Fruit fly (Drosophila melanogaster) whole organism, embryonic: ENCODE data around the gene Spn88Ea.
A peak's percentile ranks its signal among the peaks of the same experiment; 100 is the strongest.

Experiments
- B-H2 ChIP-seq: fragments of 200-800 bp; sonication (Bioruptor generic); optimal IDR thresholded peaks from 2 replicates; lab custom pipeline; 2018; ENCODE audit warnings: missing biosample characterization, mild to moderate bottlenecking, missing genetic modification characterization
- Bdp1 ChIP-seq: fragments of 200-800 bp; sonication (Bioruptor generic); optimal IDR thresholded peaks from 3 replicates; lab custom pipeline; 2016; ENCODE audit warnings: missing biosample characterization, missing genetic modification characterization
- CG10209 ChIP-seq: fragments of 200-800 bp; sonication (Bioruptor generic); optimal IDR thresholded peaks from 3 replicates; lab custom pipeline; 2017; ENCODE audit warnings: missing biosample characterization, mild to moderate bottlenecking, missing genetic modification characterization, missing genetic modification reagents
- CG10366 ChIP-seq: fragments of 200-800 bp; sonication (Bioruptor generic); IDR thresholded peaks from 2 replicates; pipeline ENCODE4 v1.3.6; 2022; ENCODE audit warnings: missing biosample characterization, missing genetic modification characterization
- CG11456 ChIP-seq: fragments of 200-800 bp; sonication (Bioruptor generic); IDR thresholded peaks from 3 replicates; pipeline ENCODE4 v1.3.6; 2022; ENCODE audit warnings: missing biosample characterization, missing genetic modification characterization
- CG12071 ChIP-seq: fragments of 200-800 bp; sonication (Bioruptor generic); optimal IDR thresholded peaks from 3 replicates; lab custom pipeline; 2018; ENCODE audit warnings: missing biosample characterization, mild to moderate bottlenecking, missing genetic modification characterization
- CG12391 ChIP-seq: fragments of 200-800 bp; sonication (Bioruptor generic); optimal IDR thresholded peaks from 3 replicates; lab custom pipeline; 2018; ENCODE audit warnings: missing biosample characterization, mild to moderate bottlenecking, missing genetic modification characterization, moderate library complexity
- CG13296 ChIP-seq: fragments of 200-800 bp; sonication (Bioruptor generic); optimal IDR thresholded peaks from 3 replicates; lab custom pipeline; 2018; ENCODE audit warnings: missing biosample characterization, mild to moderate bottlenecking, missing genetic modification characterization
- CG14667 ChIP-seq: fragments of 200-800 bp; sonication (Bioruptor generic); IDR thresholded peaks from 2 replicates; pipeline ENCODE4 v1.3.6; 2022; ENCODE audit warnings: missing biosample characterization, missing genetic modification characterization
- CG17385 ChIP-seq: fragments of 200-800 bp; sonication (Bioruptor generic); optimal IDR thresholded peaks from 3 replicates; lab custom pipeline; 2018; ENCODE audit warnings: missing biosample characterization, mild to moderate bottlenecking, missing genetic modification characterization
- CG17612 ChIP-seq: fragments of 200-800 bp; sonication (Bioruptor generic); IDR thresholded peaks from 2 replicates; pipeline ENCODE4 v1.3.6; 2022; ENCODE audit warnings: missing biosample characterization, missing genetic modification characterization
- CG2889 ChIP-seq: fragments of 200-800 bp; sonication (Bioruptor generic); IDR thresholded peaks from 3 replicates; pipeline ENCODE4 v1.3.6; 2022; ENCODE audit warnings: missing biosample characterization, missing genetic modification characterization
- CG4404 ChIP-seq: fragments of 200-800 bp; sonication (Bioruptor generic); IDR thresholded peaks from 2 replicates; pipeline ENCODE4 v1.3.6; 2022; ENCODE audit warnings: missing biosample characterization, missing genetic modification characterization
- CG6854 ChIP-seq: fragments of 200-800 bp; sonication (Bioruptor generic); optimal IDR thresholded peaks from 3 replicates; lab custom pipeline; 2017; ENCODE audit warnings: missing biosample characterization, mild to moderate bottlenecking, missing genetic modification characterization
- CG7745 ChIP-seq: fragments of 200-800 bp; sonication (Bioruptor generic); optimal IDR thresholded peaks from 2 replicates; lab custom pipeline; 2018; ENCODE audit warnings: missing biosample characterization, mild to moderate bottlenecking, missing genetic modification characterization, moderate library complexity
- CG8089 ChIP-seq: fragments of 200-800 bp; sonication (Bioruptor generic); optimal IDR thresholded peaks from 3 replicates; lab custom pipeline; 2016; ENCODE audit warnings: missing biosample characterization, missing genetic modification characterization
- CG8765 ChIP-seq: fragments of 200-800 bp; sonication (Bioruptor generic); IDR thresholded peaks from 2 replicates; pipeline ENCODE4 v1.3.6; 2022; ENCODE audit warnings: missing biosample characterization, missing genetic modification characterization
- CG8924 ChIP-seq: fragments of 200-800 bp; optimal IDR thresholded peaks from 3 replicates; lab custom pipeline; 2019; ENCODE audit warnings: missing biosample characterization, mild to moderate bottlenecking, missing genetic modification characterization, moderate library complexity
- CG9797 ChIP-seq: fragments of 200-800 bp; sonication (Bioruptor generic); optimal IDR thresholded peaks from 3 replicates; lab custom pipeline; 2018; ENCODE audit warnings: missing biosample characterization, mild to moderate bottlenecking, missing genetic modification characterization
- Chrac-16 ChIP-seq: fragments of 200-800 bp; sonication (Bioruptor generic); optimal IDR thresholded peaks from 3 replicates; lab custom pipeline; 2016; ENCODE audit warnings: missing biosample characterization, missing genetic modification characterization
- D19A ChIP-seq: fragments of 200-800 bp; optimal IDR thresholded peaks from 3 replicates; lab custom pipeline; 2019; ENCODE audit warnings: missing biosample characterization, mild to moderate bottlenecking, missing genetic modification characterization, moderate library complexity
- Doc3 ChIP-seq: fragments of 200-800 bp; sonication (Bioruptor generic); IDR thresholded peaks from 3 replicates; pipeline ENCODE4 v1.3.6; 2022; ENCODE audit warnings: missing biosample characterization, missing genetic modification characterization; ENCODE audit not compliant: partially characterized antibody
- Fer3 ChIP-seq: fragments of 200-800 bp; sonication (Bioruptor generic); optimal IDR thresholded peaks from 2 replicates; lab custom pipeline; 2018; ENCODE audit warnings: missing biosample characterization, mild to moderate bottlenecking, missing genetic modification characterization, moderate library complexity
- Med ChIP-seq: fragments of 200-800 bp; sonication (Bioruptor generic); peaks from one replicate; lab custom pipeline; 2016; ENCODE audit warnings: missing biosample characterization, missing genetic modification characterization, mild to moderate bottlenecking, inconsistent platforms, moderate library complexity
- Nf-YB ChIP-seq: fragments of 200-800 bp; sonication (Bioruptor generic); optimal IDR thresholded peaks from 3 replicates; lab custom pipeline; 2019; ENCODE audit warnings: missing biosample characterization, mild to moderate bottlenecking, missing genetic modification characterization, moderate library complexity
- Oaz ChIP-seq: fragments of 200-800 bp; sonication (Bioruptor generic); IDR thresholded peaks from 2 replicates; pipeline ENCODE4 v1.3.6; 2022; ENCODE audit warnings: missing biosample characterization, missing genetic modification characterization
- Pdp1 ChIP-seq, 2 experiments: fragments of 200-800 bp; sonication (Bioruptor generic); optimal IDR thresholded peaks; 3 replicates each; lab custom pipeline; 2016; ENCODE audit warnings: missing biosample characterization in 2 of 2, missing genetic modification characterization in 2 of 2, mild to moderate bottlenecking in 1 of 2, moderate library complexity in 1 of 2
- Spps ChIP-seq: fragments of 200-800 bp; sonication (Bioruptor generic); optimal IDR thresholded peaks from 2 replicates; lab custom pipeline; 2018; ENCODE audit warnings: missing biosample characterization, mild to moderate bottlenecking, missing genetic modification characterization
- TFAM ChIP-seq: fragments of 200-800 bp; sonication (Bioruptor generic); optimal IDR thresholded peaks from 2 replicates; lab custom pipeline; 2017; ENCODE audit warnings: missing biosample characterization, missing genetic modification characterization, inconsistent platforms
- Xrp1 ChIP-seq: fragments of 200-800 bp; sonication (Bioruptor generic); IDR thresholded peaks from 2 replicates; pipeline ENCODE4 v1.3.6; 2022; ENCODE audit warnings: missing biosample characterization, missing genetic modification characterization
- ara ChIP-seq: fragments of 200-800 bp; sonication (Bioruptor generic); IDR thresholded peaks from 2 replicates; pipeline ENCODE4 v1.3.6; 2022; ENCODE audit warnings: missing biosample characterization, missing genetic modification characterization
- bsh ChIP-seq, 2 experiments: fragments of 200-800 bp; sonication (Bioruptor generic); optimal IDR thresholded peaks; 2 replicates each; lab custom pipeline; 2017 to 2018; ENCODE audit warnings: mild to moderate bottlenecking in 2 of 2, missing biosample characterization in 2 of 2, missing genetic modification characterization in 2 of 2, moderate library complexity in 1 of 2
- crc ChIP-seq: fragments of 200-800 bp; sonication (Bioruptor generic); optimal IDR thresholded peaks from 2 replicates; lab custom pipeline; 2016; ENCODE audit warnings: missing biosample characterization, missing genetic modification characterization
- cwo ChIP-seq: fragments of 200-800 bp; sonication (Bioruptor generic); optimal IDR thresholded peaks from 3 replicates; lab custom pipeline; 2017; ENCODE audit warnings: missing biosample characterization, missing genetic modification characterization, mild to moderate bottlenecking, moderate library complexity, missing genetic modification reagents
- eve ChIP-seq, 2 experiments: fragments of >200 bp; optimal IDR thresholded peaks; 2 replicates each; lab custom pipeline; 2017; ENCODE audit warnings: missing biosample characterization in 2 of 2, missing genetic modification characterization in 2 of 2
- ind ChIP-seq: fragments of 200-800 bp; sonication (Bioruptor generic); optimal IDR thresholded peaks from 3 replicates; lab custom pipeline; 2016; ENCODE audit warnings: missing biosample characterization, missing genetic modification characterization
- jing ChIP-seq: fragments of 200-800 bp; sonication (Bioruptor generic); optimal IDR thresholded peaks from 2 replicates; lab custom pipeline; 2018; ENCODE audit warnings: missing biosample characterization, mild to moderate bottlenecking, missing genetic modification characterization
- jumu ChIP-seq: fragments of 200-800 bp; sonication (Bioruptor generic); optimal IDR thresholded peaks from 3 replicates; lab custom pipeline; 2016; ENCODE audit warnings: missing biosample characterization, missing genetic modification characterization
- nmo ChIP-seq: fragments of 200-800 bp; sonication (Bioruptor generic); optimal IDR thresholded peaks from 2 replicates; lab custom pipeline; 2018; ENCODE audit warnings: missing biosample characterization, mild to moderate bottlenecking, missing genetic modification characterization, moderate library complexity
- pho ChIP-seq: fragments of 200-800 bp; sonication (Bioruptor generic); optimal IDR thresholded peaks from 2 replicates; lab custom pipeline; 2016; ENCODE audit warnings: missing biosample characterization, missing genetic modification characterization
- sc ChIP-seq, 3 experiments: fragments of >200 bp in 2 of 3; fragments of 200-800 bp in 1 of 3; sonication (Bioruptor generic) in 1 of 3; optimal IDR thresholded peaks; 2 replicates in 2 of 3; 3 replicates in 1 of 3; lab custom pipeline; 2017; ENCODE audit warnings: mild to moderate bottlenecking in 1 of 3, missing biosample characterization in 1 of 3, missing genetic modification characterization in 1 of 3, missing genetic modification reagents in 1 of 3
- sisA ChIP-seq: fragments of 200-800 bp; sonication (Bioruptor generic); IDR thresholded peaks from 2 replicates; pipeline ENCODE4 v1.3.6; 2022; ENCODE audit warnings: missing biosample characterization, missing genetic modification characterization
- ssp ChIP-seq: fragments of 200-800 bp; sonication (Bioruptor generic); IDR thresholded peaks from 2 replicates; pipeline ENCODE4 v1.3.6; 2022; ENCODE audit warnings: missing biosample characterization, missing genetic modification characterization
- tap ChIP-seq: fragments of 200-800 bp; optimal IDR thresholded peaks from 3 replicates; lab custom pipeline; 2019; ENCODE audit warnings: missing biosample characterization, mild to moderate bottlenecking, missing genetic modification characterization, moderate library complexity
- tgo ChIP-seq: fragments of 200-800 bp; sonication (Bioruptor generic); IDR thresholded peaks from 3 replicates; pipeline ENCODE4 v1.3.6; 2022; ENCODE audit warnings: missing biosample characterization, missing genetic modification characterization
- tup ChIP-seq: fragments of 200-800 bp; sonication (Bioruptor generic); optimal IDR thresholded peaks from 2 replicates; lab custom pipeline; 2016; ENCODE audit warnings: missing biosample characterization, mild to moderate bottlenecking, missing genetic modification characterization, moderate library complexity
- tx ChIP-seq: fragments of 200-800 bp; sonication (Bioruptor generic); optimal IDR thresholded peaks from 2 replicates; lab custom pipeline; 2016; ENCODE audit warnings: missing biosample characterization, missing genetic modification characterization
- zfh1 ChIP-seq: fragments of 200-800 bp; sonication (Bioruptor generic); IDR thresholded peaks from 3 replicates; pipeline ENCODE4 v1.3.6; 2022; ENCODE audit warnings: missing biosample characterization, missing genetic modification characterization

Spn88Ea gene

DNA sequence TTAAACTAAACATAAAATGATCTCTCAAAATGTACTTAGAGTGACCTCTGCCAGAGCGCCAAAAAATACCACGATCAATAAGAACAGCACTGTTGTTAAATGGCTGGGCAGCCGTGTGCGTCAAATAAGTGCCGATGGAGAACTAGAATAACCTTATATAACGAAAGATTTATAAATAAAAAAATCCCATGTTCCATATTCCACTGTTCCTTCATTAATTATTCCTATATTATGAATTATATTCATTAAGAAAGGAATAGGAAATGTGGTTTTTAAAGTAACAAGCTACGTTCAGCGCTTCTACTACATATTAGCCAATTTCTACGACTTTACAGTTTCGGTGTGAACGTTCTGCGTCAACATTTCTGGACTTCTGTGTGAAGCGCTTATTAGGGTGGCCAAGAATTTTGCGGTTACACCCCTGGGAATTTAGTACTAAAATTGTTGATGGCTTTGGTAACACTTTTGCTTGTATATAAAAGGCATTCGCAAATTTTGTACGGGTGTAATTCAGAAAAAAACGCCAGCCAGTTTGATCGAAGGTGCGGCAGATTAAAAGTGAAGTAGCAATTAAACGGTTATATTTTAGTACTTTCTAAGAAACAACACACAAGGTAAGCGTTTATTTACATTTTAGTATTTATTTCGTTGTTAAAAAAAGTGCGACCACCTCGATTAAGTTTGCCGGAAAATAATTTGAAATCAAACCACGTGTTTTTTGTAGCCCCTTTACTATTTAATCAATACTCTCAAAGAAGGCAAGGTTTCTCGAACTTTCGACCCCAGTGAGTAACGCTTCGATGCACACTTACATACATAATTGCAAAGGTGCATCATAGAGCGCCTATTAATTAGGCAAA lies 36.2 kb upstream of the Spn88Ea start, which contains the start of the genes tefu and Hsc70-4 (continued):
- TF ChIP-seq jumu = peak; percentile 78
- TF ChIP-seq Bdp1 (GFP tag; lab: Kevin White, UChicago) = peak; percentile 57
- peak; percentile 58 for TF ChIP-seq CG13296 (GFP tag; lab: Kevin White, UChicago)
- peak; percentile 69 for TF ChIP-seq CG17612 (GFP tag; lab: Robert Waterston, UW)
- peak; percentile 61 for TF ChIP-seq CG17385
- TF ChIP-seq CG4404 (GFP tag; lab: Robert Waterston, UW) = peak; percentile 74
- peak; percentile 89 for TF ChIP-seq CG11456 (GFP tag; lab: Robert Waterston, UW)
- no peak for TF ChIP-seq D19A (tag; lab: Kevin White, UChicago)
- TF ChIP-seq CG8924 (tag; lab: Kevin White, UChicago) = peak; percentile 46
- peak; percentile 60 for TF ChIP-seq tx (GFP tag; lab: Kevin White, UChicago)
- TF ChIP-seq cwo (GFP tag; lab: Kevin White, UChicago) = no peak
- peak; percentile 86 for TF ChIP-seq ind
- TF ChIP-seq crc (GFP tag; lab: Kevin White, UChicago) = peak; percentile 8
- peak; percentile 81 for TF ChIP-seq Chrac-16
- peak; percentile 62 for TF ChIP-seq Fer3 (tag; lab: Kevin White, UChicago)
- TF ChIP-seq CG10366 (GFP tag; lab: Robert Waterston, UW) = peak; percentile 74
- TF ChIP-seq Nf-YB (GFP tag; lab: Kevin White, UChicago) = no peak
- peak; percentile 1 for TF ChIP-seq Spps (tag; lab: Kevin White, UChicago)
- TF ChIP-seq pho = peak; percentile 62
- TF ChIP-seq bsh (GFP tag; optimal IDR thresholded peaks at IDR 0.05; lab: Kevin White, UChicago) = no peak
- peak; percentile 78 for TF ChIP-seq CG8765
- TF ChIP-seq Xrp1 = peak; percentile 70
- peak; percentile 96 for TF ChIP-seq CG9797 (GFP tag; lab: Kevin White, UChicago)
- TF ChIP-seq Doc3 (GFP tag; lab: Robert Waterston, UW) = no peak
- TF ChIP-seq CG14667 (GFP tag; lab: Robert Waterston, UW) = peak; percentile 77
- TF ChIP-seq ssp (GFP tag; lab: Robert Waterston, UW) = peak; percentile 99
- TF ChIP-seq CG12391 = peak; percentile 86
- peak; percentile 50 for TF ChIP-seq tup (GFP tag; lab: Kevin White, UChicago)
- TF ChIP-seq jing (GFP tag; lab: Kevin White, UChicago) = peak; percentile 45
- TF ChIP-seq CG10209 = peak; percentile 69
- TF ChIP-seq nmo (GFP tag; lab: Kevin White, UChicago) = peak; percentile 89
- TF ChIP-seq zfh1 = peak; percentile 63; the same call in 1 of the 3 replicates
- TF ChIP-seq tap (tag; lab: Kevin White, UChicago) = no peak
- peak; percentile 63; the same call in 1 of the 3 replicates for TF ChIP-seq CG2889 (GFP tag; lab: Robert Waterston, UW)
- peak; percentile 25 for TF ChIP-seq CG12071 (GFP tag; lab: Kevin White, UChicago)
- TF ChIP-seq CG8089 (GFP tag; lab: Kevin White, UChicago) = peak; percentile 53
- peak; percentile 80 for TF ChIP-seq tgo (GFP tag; lab: Robert Waterston, UW)
- TF ChIP-seq ara (GFP tag; lab: Robert Waterston, UW) = peak; percentile 70
- no peak for TF ChIP-seq sc (optimal IDR thresholded peaks at IDR 0.05; lab: Kevin White, UChicago)
- TF ChIP-seq sc (GFP tag; optimal IDR thresholded peaks at IDR 0.05; lab: Kevin White, UChicago) = peak; percentile 2
- TF ChIP-seq TFAM = no peak
- peak; percentile 90 for TF ChIP-seq sisA (GFP tag; lab: Robert Waterston, UW)
- no peak for TF ChIP-seq eve (GFP tag; optimal IDR thresholded peaks at IDR 0.05; lab: Kevin White, UChicago)
- no peak for TF ChIP-seq CG6854
- TF ChIP-seq B-H2 (GFP tag; lab: Kevin White, UChicago) = peak; percentile 64
- TF ChIP-seq Pdp1 (GFP tag; optimal IDR thresholded peaks at IDR 0.05; lab: Kevin White, UChicago) = peak; percentile 85 to 90
- TF ChIP-seq Med (GFP tag; lab: Kevin White, UChicago) = peak; percentile 94
- peak; percentile 41 for TF ChIP-seq CG7745 (tag; lab: Kevin White, UChicago)
- TF ChIP-seq Oaz (GFP tag; lab: Robert Waterston, UW) = peak; percentile 60; the same call in 1 of the 2 replicates
